Fruit fly (Drosophila melanogaster) S2 (cell line): Measurements from ENCODE around the gene CG12182.

ENCODE experiments used
- CG8478 ChIP-seq: fragments of >200 bp; optimal IDR thresholded peaks from 2 replicates; lab custom pipeline; 2018
- CTCF ChIP-seq, 2 experiments: fragments of >200 bp; optimal IDR thresholded peaks; 2 replicates each; lab custom pipeline; 2018

dm6 chr3L:2568274-2568673 lies 31.1 kb downstream of the CG12182 start:
- no peak for TF ChIP-seq CG8478 (lab: Kevin White, UChicago)
- TF ChIP-seq CTCF (optimal IDR thresholded peaks at IDR 0.05; lab: Kevin White, UChicago), result no peak
